Fruit fly (Drosophila melanogaster) whole organism, wandering third instar larva: ENCODE data around the gene CG42705.

Source experiments
- Abd-B ChIP-seq: fragments of >200 bp; optimal IDR thresholded peaks from 2 replicates; lab custom pipeline; 2017; ENCODE audit warnings: missing biosample characterization, missing genetic modification characterization
- Dfd ChIP-seq: fragments of >200 bp; optimal IDR thresholded peaks from 2 replicates; lab custom pipeline; 2017; ENCODE audit warnings: missing biosample characterization, missing genetic modification characterization
- Dif ChIP-seq: fragments of 200-275, 200-300 bp; sonication (Bioruptor generic); optimal IDR thresholded peaks from 2 replicates; lab custom pipeline; 2018; ENCODE audit warnings: missing biosample characterization, missing genetic modification characterization; ENCODE audit not compliant: partially characterized antibody
- GATAd ChIP-seq: sonication (Bioruptor generic); optimal IDR thresholded peaks from 2 replicates; lab custom pipeline; 2016; ENCODE audit warnings: missing biosample characterization, missing genetic modification characterization
- HLH106 ChIP-seq: fragments of 200-800 bp; optimal IDR thresholded peaks from 3 replicates; lab custom pipeline; 2019; ENCODE audit warnings: missing biosample characterization, mild to moderate bottlenecking, missing genetic modification characterization, moderate library complexity
- Hr78 ChIP-seq: fragments of >200 bp; optimal IDR thresholded peaks from 2 replicates; lab custom pipeline; 2017; ENCODE audit warnings: missing biosample characterization, missing genetic modification characterization
- Sp1 ChIP-seq: fragments of 200-800 bp; sonication (Bioruptor generic); optimal IDR thresholded peaks from 3 replicates; lab custom pipeline; 2019; ENCODE audit warnings: missing biosample characterization, mild to moderate bottlenecking, missing genetic modification characterization, moderate library complexity
- dmrt93B ChIP-seq: fragments of 200-800 bp; sonication (Bioruptor generic); optimal IDR thresholded peaks from 2 replicates; lab custom pipeline; 2018; ENCODE audit warnings: missing biosample characterization, mild to moderate bottlenecking, missing genetic modification characterization
- fru ChIP-seq: fragments of 200-800 bp; sonication (Bioruptor generic); optimal IDR thresholded peaks from 3 replicates; lab custom pipeline; 2016; ENCODE audit warnings: missing biosample characterization, mild to moderate bottlenecking, missing genetic modification characterization
- h ChIP-seq: fragments of 200-800 bp; sonication (Bioruptor generic); optimal IDR thresholded peaks from 3 replicates; lab custom pipeline; 2016; ENCODE audit warnings: missing biosample characterization, mild to moderate bottlenecking, missing genetic modification characterization
- lola ChIP-seq: fragments of >200 bp; optimal IDR thresholded peaks from 2 replicates; lab custom pipeline; 2017; ENCODE audit warnings: missing biosample characterization, missing genetic modification characterization
- pan ChIP-seq: fragments of >200 bp; optimal IDR thresholded peaks from 2 replicates; lab custom pipeline; 2017
- psq ChIP-seq: fragments of 200-800 bp; sonication (Bioruptor generic); optimal IDR thresholded peaks from 3 replicates; lab custom pipeline; 2017; ENCODE audit warnings: missing biosample characterization, mild to moderate bottlenecking, missing genetic modification characterization, moderate library complexity
- usp ChIP-seq: fragments of >200 bp; optimal IDR thresholded peaks from 2 replicates; lab custom pipeline; 2017; ENCODE audit warnings: missing biosample characterization, missing genetic modification characterization

dm6 chrX:7372475-7372874 is 41.2 kb upstream of the CG42705 start:
- TF ChIP-seq Dif (GFP tag; lab: Kevin White, UChicago) (no peak), lola (GFP tag; lab: Kevin White, UChicago) (no peak), h (peak; percentile 16), Dfd (no peak), pan (lab: Kevin White, UChicago) (no peak), Abd-B (GFP tag; lab: Kevin White, UChicago) (no peak), Hr78 (GFP tag; lab: Kevin White, UChicago) (no peak), GATAd (GFP tag; lab: Kevin White, UChicago) (no peak), Sp1 (GFP tag; lab: Kevin White, UChicago) (no peak), HLH106 (tag; lab: Kevin White, UChicago) (peak; percentile 8), psq (GFP tag; lab: Kevin White, UChicago) (no peak), dmrt93B (GFP tag; lab: Kevin White, UChicago) (no peak), fru (no peak), usp (GFP tag; lab: Kevin White, UChicago) (no peak)
